Fruit fly (Drosophila melanogaster) whole organism, wandering third instar larva: ENCODE results near the gene CG3061.
A peak's percentile ranks its signal among the peaks of the same experiment; 100 is the strongest.

Source experiments
- Abd-B ChIP-seq: fragments of >200 bp; optimal IDR thresholded peaks from 2 replicates; lab custom pipeline; 2017; ENCODE audit warnings: missing biosample characterization, missing genetic modification characterization
- CG32264 ChIP-seq: fragments of 200-800 bp; sonication (Bioruptor generic); optimal IDR thresholded peaks from 2 replicates; lab custom pipeline; 2016; ENCODE audit warnings: missing biosample characterization, missing genetic modification characterization
- CG9705 ChIP-seq: fragments of 200-800 bp; sonication (Bioruptor generic); optimal IDR thresholded peaks from 2 replicates; lab custom pipeline; 2018; ENCODE audit warnings: missing biosample characterization, mild to moderate bottlenecking, missing genetic modification characterization
- CrebA ChIP-seq: fragments of 200-800 bp; sonication (Bioruptor generic); optimal IDR thresholded peaks from 2 replicates; lab custom pipeline; 2016; ENCODE audit warnings: missing biosample characterization, mild to moderate bottlenecking, missing genetic modification characterization, borderline replicate concordance
- Dfd ChIP-seq: fragments of >200 bp; optimal IDR thresholded peaks from 2 replicates; lab custom pipeline; 2017; ENCODE audit warnings: missing biosample characterization, missing genetic modification characterization
- Dif ChIP-seq: fragments of 200-275, 200-300 bp; sonication (Bioruptor generic); optimal IDR thresholded peaks from 2 replicates; lab custom pipeline; 2018; ENCODE audit warnings: missing biosample characterization, missing genetic modification characterization; ENCODE audit not compliant: partially characterized antibody
- GATAd ChIP-seq: sonication (Bioruptor generic); optimal IDR thresholded peaks from 2 replicates; lab custom pipeline; 2016; ENCODE audit warnings: missing biosample characterization, missing genetic modification characterization
- HLH106 ChIP-seq: fragments of 200-800 bp; optimal IDR thresholded peaks from 3 replicates; lab custom pipeline; 2019; ENCODE audit warnings: missing biosample characterization, mild to moderate bottlenecking, missing genetic modification characterization, moderate library complexity
- Hnf4 ChIP-seq: fragments of 200-800 bp; sonication (Bioruptor generic); optimal IDR thresholded peaks from 2 replicates; lab custom pipeline; 2016; ENCODE audit warnings: missing biosample characterization, mild to moderate bottlenecking, missing genetic modification characterization
- Hr78 ChIP-seq: fragments of >200 bp; optimal IDR thresholded peaks from 2 replicates; lab custom pipeline; 2017; ENCODE audit warnings: missing biosample characterization, missing genetic modification characterization
- Hr83 ChIP-seq: fragments of 200-300 bp; sonication (Bioruptor generic); optimal IDR thresholded peaks from 2 replicates; lab custom pipeline; 2016; ENCODE audit warnings: missing biosample characterization, mild to moderate bottlenecking, missing genetic modification characterization, moderate library complexity; ENCODE audit not compliant: poor library complexity, severe bottlenecking
- Jra ChIP-seq: sonication (Bioruptor generic); optimal IDR thresholded peaks from 2 replicates; lab custom pipeline; 2016; ENCODE audit warnings: missing biosample characterization, missing genetic modification characterization
- Mio ChIP-seq: sonication (Bioruptor generic); optimal IDR thresholded peaks from 2 replicates; lab custom pipeline; 2016; ENCODE audit warnings: missing biosample characterization, missing genetic modification characterization
- Myc ChIP-seq: fragments of >200 bp; optimal IDR thresholded peaks from 2 replicates; lab custom pipeline; 2017
- N ChIP-seq: fragments of >200 bp; optimal IDR thresholded peaks from 2 replicates; lab custom pipeline; 2018; ENCODE audit warnings: missing biosample characterization, missing external identifiers, missing genetic modification characterization
- OdsH ChIP-seq: fragments of 200-800 bp; sonication (Bioruptor generic); optimal IDR thresholded peaks from 2 replicates; lab custom pipeline; 2016; ENCODE audit warnings: missing biosample characterization, mild to moderate bottlenecking, missing genetic modification characterization
- Rel ChIP-seq, 2 experiments: fragments of 200-800 bp; sonication (Bioruptor generic) in 1 of 2; optimal IDR thresholded peaks; 2 replicates in 1 of 2; 3 replicates in 1 of 2; lab custom pipeline; 2016 to 2019; ENCODE audit warnings: mild to moderate bottlenecking in 2 of 2, missing biosample characterization in 2 of 2, missing genetic modification characterization in 2 of 2, moderate library complexity in 1 of 2
- Sp1 ChIP-seq: fragments of 200-800 bp; sonication (Bioruptor generic); optimal IDR thresholded peaks from 3 replicates; lab custom pipeline; 2019; ENCODE audit warnings: missing biosample characterization, mild to moderate bottlenecking, missing genetic modification characterization, moderate library complexity
- Vsx2 ChIP-seq: fragments of 200-300, 225-300 bp; sonication (Bioruptor generic); optimal IDR thresholded peaks from 2 replicates; lab custom pipeline; 2018; ENCODE audit warnings: missing biosample characterization, missing genetic modification characterization; ENCODE audit not compliant: partially characterized antibody
- br ChIP-seq: fragments of 200-800 bp; sonication (Bioruptor generic); optimal IDR thresholded peaks from 2 replicates; lab custom pipeline; 2016; ENCODE audit warnings: missing biosample characterization, missing genetic modification characterization
- brk ChIP-seq: fragments of 200-800 bp; sonication (Bioruptor generic); optimal IDR thresholded peaks from 2 replicates; lab custom pipeline; 2016; ENCODE audit warnings: missing biosample characterization, mild to moderate bottlenecking, missing genetic modification characterization
- dl ChIP-seq, 2 experiments: fragments of 175-275, 200-275 bp in 1 of 2; fragments of 200-275 bp in 1 of 2; sonication (Bioruptor generic); optimal IDR thresholded peaks; lab custom pipeline; 2018; ENCODE audit warnings: mild to moderate bottlenecking in 2 of 2, missing biosample characterization in 2 of 2, missing genetic modification characterization in 2 of 2, moderate library complexity in 2 of 2; ENCODE audit not compliant: partially characterized antibody in 2 of 2, insufficient read depth in 1 of 2
- dmrt93B ChIP-seq: fragments of 200-800 bp; sonication (Bioruptor generic); optimal IDR thresholded peaks from 2 replicates; lab custom pipeline; 2018; ENCODE audit warnings: missing biosample characterization, mild to moderate bottlenecking, missing genetic modification characterization
- dsf ChIP-seq: sonication (Bioruptor generic); optimal IDR thresholded peaks from 2 replicates; lab custom pipeline; 2016; ENCODE audit warnings: missing biosample characterization, missing genetic modification characterization, borderline replicate concordance
- ey ChIP-seq: fragments of 200-800 bp; sonication (Bioruptor generic); optimal IDR thresholded peaks from 2 replicates; lab custom pipeline; 2016; ENCODE audit warnings: missing biosample characterization, missing genetic modification characterization
- foxo ChIP-seq, 2 experiments: fragments of 200-800 bp; sonication (Bioruptor generic); optimal IDR thresholded peaks; 2 replicates in 1 of 2; 3 replicates in 1 of 2; lab custom pipeline; 2016 to 2017; ENCODE audit warnings: missing biosample characterization in 2 of 2, missing genetic modification characterization in 2 of 2
- fru ChIP-seq: fragments of 200-800 bp; sonication (Bioruptor generic); optimal IDR thresholded peaks from 3 replicates; lab custom pipeline; 2016; ENCODE audit warnings: missing biosample characterization, mild to moderate bottlenecking, missing genetic modification characterization
- h ChIP-seq: fragments of 200-800 bp; sonication (Bioruptor generic); optimal IDR thresholded peaks from 3 replicates; lab custom pipeline; 2016; ENCODE audit warnings: missing biosample characterization, mild to moderate bottlenecking, missing genetic modification characterization
- jim ChIP-seq: fragments of 175-275, 200-325 bp; sonication (Bioruptor generic); optimal IDR thresholded peaks from 2 replicates; lab custom pipeline; 2016; ENCODE audit warnings: missing biosample characterization, mild to moderate bottlenecking, missing genetic modification characterization
- lola ChIP-seq: fragments of >200 bp; optimal IDR thresholded peaks from 2 replicates; lab custom pipeline; 2017; ENCODE audit warnings: missing biosample characterization, missing genetic modification characterization
- pan ChIP-seq: fragments of >200 bp; optimal IDR thresholded peaks from 2 replicates; lab custom pipeline; 2017
- psq ChIP-seq: fragments of 200-800 bp; sonication (Bioruptor generic); optimal IDR thresholded peaks from 3 replicates; lab custom pipeline; 2017; ENCODE audit warnings: missing biosample characterization, mild to moderate bottlenecking, missing genetic modification characterization, moderate library complexity
- rgr ChIP-seq: fragments of 200-800 bp; sonication (Bioruptor generic); optimal IDR thresholded peaks from 3 replicates; lab custom pipeline; 2016; ENCODE audit warnings: missing biosample characterization, mild to moderate bottlenecking, missing genetic modification characterization
- sage ChIP-seq: fragments of 200-800 bp; sonication (Bioruptor generic); optimal IDR thresholded peaks from 2 replicates; lab custom pipeline; 2016; ENCODE audit warnings: missing biosample characterization, mild to moderate bottlenecking, missing genetic modification characterization
- sv ChIP-seq: fragments of 200-800 bp; sonication (Bioruptor generic); optimal IDR thresholded peaks from 3 replicates; lab custom pipeline; 2016; ENCODE audit warnings: missing biosample characterization, missing genetic modification characterization
- tai ChIP-seq: sonication (Bioruptor generic); optimal IDR thresholded peaks from 2 replicates; lab custom pipeline; 2016; ENCODE audit warnings: missing biosample characterization, missing genetic modification characterization
- usp ChIP-seq: fragments of >200 bp; optimal IDR thresholded peaks from 2 replicates; lab custom pipeline; 2017; ENCODE audit warnings: missing biosample characterization, missing genetic modification characterization
- woc ChIP-seq: sonication (Bioruptor generic); optimal IDR thresholded peaks from 2 replicates; lab custom pipeline; 2016; ENCODE audit warnings: missing biosample characterization, mild to moderate bottlenecking, missing genetic modification characterization

CG3061 gene

DNA sequence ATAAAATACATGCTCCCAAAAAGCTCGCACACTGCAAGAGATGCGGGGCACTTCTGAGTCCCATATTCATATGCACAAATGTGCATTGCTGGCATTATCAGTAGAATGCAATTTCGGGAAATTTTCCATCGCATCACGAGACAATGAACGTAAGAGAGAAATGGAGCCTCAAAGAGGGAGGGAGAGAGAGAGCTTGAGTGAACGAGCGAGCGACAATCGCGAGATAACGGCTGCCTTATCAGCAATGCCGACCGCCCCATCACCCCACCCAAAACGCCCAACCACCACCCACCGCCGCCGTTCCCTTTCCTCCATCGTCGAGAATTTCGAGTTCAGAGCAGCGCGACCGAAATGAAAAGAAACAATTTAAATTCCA, 23.8 kb downstream of the CG3061 start:
- TF ChIP-seq jim (GFP tag; lab: Kevin White, UChicago) (no peak), br (GFP tag; lab: Kevin White, UChicago) (peak; percentile 31), Rel (GFP tag; optimal IDR thresholded peaks at IDR 0.05; lab: Kevin White, UChicago) (no peak), Rel (tag; optimal IDR thresholded peaks at IDR 0.05; lab: Kevin White, UChicago) (peak; percentile 83), Jra (GFP tag; lab: Kevin White, UChicago) (no peak), Vsx2 (peak; percentile 50), CrebA (GFP tag; lab: Kevin White, UChicago) (peak; percentile 36), Dif (GFP tag; lab: Kevin White, UChicago) (peak; percentile 78), dl (GFP tag; optimal IDR thresholded peaks at IDR 0.05; lab: Kevin White, UChicago; ENCODE audit: insufficient read depth in 1 of 2, partially characterized antibody in 2 of 2) (peak; percentile 67 to 71), Hr83 (peak; percentile 18), brk (no peak)
- TF ChIP-seq, all 38 proteins: peak for 7

- peak; percentile 66 for TF ChIP-seq jim (GFP tag; lab: Kevin White, UChicago)
- peak; percentile 69 for TF ChIP-seq psq (GFP tag; lab: Kevin White, UChicago)
- peak; percentile 8 for TF ChIP-seq Jra (GFP tag; lab: Kevin White, UChicago)
- no peak for TF ChIP-seq tai
- TF ChIP-seq OdsH (GFP tag; lab: Kevin White, UChicago): peak; percentile 68
- peak; percentile 69 for TF ChIP-seq h
- no peak for TF ChIP-seq GATAd (GFP tag; lab: Kevin White, UChicago)
- TF ChIP-seq Abd-B (GFP tag; lab: Kevin White, UChicago): no peak
- peak; percentile 77 for TF ChIP-seq HLH106 (tag; lab: Kevin White, UChicago)
- peak; percentile 39 for TF ChIP-seq ey
- TF ChIP-seq N (GFP tag; lab: Kevin White, UChicago): no peak
- TF ChIP-seq brk: peak; percentile 32
- peak; percentile 68 to 69 for TF ChIP-seq foxo (GFP tag; optimal IDR thresholded peaks at IDR 0.05; lab: Kevin White, UChicago)
- TF ChIP-seq dl (GFP tag; optimal IDR thresholded peaks at IDR 0.05; lab: Kevin White, UChicago; ENCODE audit: insufficient read depth in 1 of 2, partially characterized antibody in 2 of 2): peak in 1 of 2 experiments; percentile 78
- peak; percentile 18 for TF ChIP-seq Myc (lab: Kevin White, UChicago)
- peak; percentile 23 for TF ChIP-seq Mio (GFP tag; lab: Kevin White, UChicago)
- no peak for TF ChIP-seq sv (GFP tag; lab: Kevin White, UChicago)
- TF ChIP-seq dmrt93B (GFP tag; lab: Kevin White, UChicago): peak; percentile 34
- TF ChIP-seq lola (GFP tag; lab: Kevin White, UChicago): no peak
- peak; percentile 83 for TF ChIP-seq Dif (GFP tag; lab: Kevin White, UChicago)
- peak; percentile 80 for TF ChIP-seq Hr83
- TF ChIP-seq Hr78 (GFP tag; lab: Kevin White, UChicago): no peak
- peak; percentile 4 for TF ChIP-seq Vsx2
- no peak for TF ChIP-seq pan (lab: Kevin White, UChicago)
- peak; percentile 27 for TF ChIP-seq sage (GFP tag; lab: Kevin White, UChicago)
- TF ChIP-seq woc (GFP tag; lab: Kevin White, UChicago): peak; percentile 15
- peak; percentile 45 for TF ChIP-seq CG32264
- TF ChIP-seq Rel (GFP tag; optimal IDR thresholded peaks at IDR 0.05; lab: Kevin White, UChicago): no peak
- TF ChIP-seq Rel (tag; optimal IDR thresholded peaks at IDR 0.05; lab: Kevin White, UChicago): no peak
- TF ChIP-seq CG9705: no peak
- peak; percentile 56 for TF ChIP-seq br (GFP tag; lab: Kevin White, UChicago)
- peak; percentile 65 for TF ChIP-seq fru (GFP tag; lab: Kevin White, UChicago)
- peak; percentile 14 for TF ChIP-seq CrebA (GFP tag; lab: Kevin White, UChicago)
- peak; percentile 69 for TF ChIP-seq rgr (GFP tag; lab: Kevin White, UChicago)
- TF ChIP-seq Sp1 (GFP tag; lab: Kevin White, UChicago): peak; percentile 78
- no peak for TF ChIP-seq dsf (GFP tag; lab: Kevin White, UChicago)
- TF ChIP-seq Dfd (GFP tag; lab: Kevin White, UChicago): no peak
- TF ChIP-seq Hnf4 (GFP tag; lab: Kevin White, UChicago): peak; percentile 42
- no peak for TF ChIP-seq usp (GFP tag; lab: Kevin White, UChicago)
Observed at dm6 chr3R:14056320-14057053, 24.3 kb downstream of the CG3061 start, which contains the start of gene foxo. Gene foxo (plus strand): TSS chr3R:14056945.
